Fruit fly (Drosophila melanogaster) whole organism, embryonic: ENCODE results near the gene side-III.

ENCODE experiments used
- CG11085 ChIP-seq: fragments of 200-800 bp; sonication (Bioruptor generic); IDR thresholded peaks from 2 replicates; pipeline ENCODE4 v1.3.6; 2022; ENCODE audit warnings: missing biosample characterization, missing genetic modification characterization
- CG12071 ChIP-seq: fragments of 200-800 bp; sonication (Bioruptor generic); optimal IDR thresholded peaks from 3 replicates; lab custom pipeline; 2018; ENCODE audit warnings: missing biosample characterization, mild to moderate bottlenecking, missing genetic modification characterization
- CG13296 ChIP-seq: fragments of 200-800 bp; sonication (Bioruptor generic); optimal IDR thresholded peaks from 3 replicates; lab custom pipeline; 2018; ENCODE audit warnings: missing biosample characterization, mild to moderate bottlenecking, missing genetic modification characterization
- CG16815 ChIP-seq: fragments of 200-800 bp; sonication (Bioruptor generic); optimal IDR thresholded peaks from 3 replicates; lab custom pipeline; 2017; ENCODE audit warnings: missing biosample characterization, mild to moderate bottlenecking, missing genetic modification characterization
- CG17612 ChIP-seq: fragments of 200-800 bp; sonication (Bioruptor generic); IDR thresholded peaks from 2 replicates; pipeline ENCODE4 v1.3.6; 2022; ENCODE audit warnings: missing biosample characterization, missing genetic modification characterization
- CG1792 ChIP-seq: fragments of 200-800 bp; sonication (Bioruptor generic); optimal IDR thresholded peaks from 2 replicates; lab custom pipeline; 2016; ENCODE audit warnings: missing biosample characterization, missing genetic modification characterization
- CG2116 ChIP-seq: fragments of 200-800 bp; sonication (Bioruptor generic); optimal IDR thresholded peaks from 3 replicates; lab custom pipeline; 2018; ENCODE audit warnings: missing biosample characterization, mild to moderate bottlenecking, missing genetic modification characterization
- CG2199 ChIP-seq: fragments of 200-800 bp; sonication (Bioruptor generic); IDR thresholded peaks from 3 replicates; pipeline ENCODE4 v1.3.6; 2022; ENCODE audit warnings: missing biosample characterization, missing genetic modification characterization
- CG2875 ChIP-seq: fragments of 200-800 bp; sonication (Bioruptor generic); optimal IDR thresholded peaks from 2 replicates; lab custom pipeline; 2017; ENCODE audit warnings: missing biosample characterization, mild to moderate bottlenecking, missing genetic modification characterization, missing genetic modification reagents
- CG31388 ChIP-seq: fragments of 200-800 bp; sonication (Bioruptor generic); optimal IDR thresholded peaks from 2 replicates; lab custom pipeline; 2016; ENCODE audit warnings: missing biosample characterization, missing genetic modification characterization
- CG31441 ChIP-seq: fragments of 200-800 bp; sonication (Bioruptor generic); IDR thresholded peaks from 2 replicates; pipeline ENCODE4 v1.3.6; 2022; ENCODE audit warnings: missing biosample characterization, missing genetic modification characterization
- CG4328 ChIP-seq: fragments of 200-800 bp; sonication (Bioruptor generic); optimal IDR thresholded peaks from 3 replicates; lab custom pipeline; 2017; ENCODE audit warnings: missing biosample characterization, missing genetic modification reagents, missing genetic modification characterization
- CG4707 ChIP-seq: fragments of 200-800 bp; sonication (Bioruptor generic); optimal IDR thresholded peaks from 2 replicates; lab custom pipeline; 2018; ENCODE audit warnings: missing biosample characterization, mild to moderate bottlenecking, missing genetic modification characterization, moderate library complexity
- CG6813 ChIP-seq: fragments of 200-800 bp; sonication (Bioruptor generic); optimal IDR thresholded peaks from 2 replicates; lab custom pipeline; 2017; ENCODE audit warnings: missing biosample characterization, missing genetic modification characterization, mild to moderate bottlenecking, moderate library complexity, missing genetic modification reagents
- CG7357 ChIP-seq: fragments of 200-800 bp; sonication (Bioruptor generic); IDR thresholded peaks from 3 replicates; pipeline ENCODE4 v1.3.6; 2022; ENCODE audit warnings: missing biosample characterization, missing genetic modification characterization
- CG8089 ChIP-seq: fragments of 200-800 bp; sonication (Bioruptor generic); optimal IDR thresholded peaks from 3 replicates; lab custom pipeline; 2016; ENCODE audit warnings: missing biosample characterization, missing genetic modification characterization
- CG8388 ChIP-seq: fragments of 200-800 bp; sonication (Bioruptor generic); optimal IDR thresholded peaks from 2 replicates; lab custom pipeline; 2019; ENCODE audit warnings: missing biosample characterization, mild to moderate bottlenecking, missing genetic modification characterization, moderate library complexity
- CoRest ChIP-seq: fragments of 200-800 bp; sonication (Bioruptor generic); optimal IDR thresholded peaks from 3 replicates; lab custom pipeline; 2018; ENCODE audit warnings: missing biosample characterization, mild to moderate bottlenecking, missing genetic modification characterization, moderate library complexity
- D19A ChIP-seq: fragments of 200-800 bp; optimal IDR thresholded peaks from 3 replicates; lab custom pipeline; 2019; ENCODE audit warnings: missing biosample characterization, mild to moderate bottlenecking, missing genetic modification characterization, moderate library complexity
- HHEX ChIP-seq: fragments of 200-800 bp; sonication (Bioruptor generic); optimal IDR thresholded peaks from 3 replicates; lab custom pipeline; 2017; ENCODE audit warnings: missing biosample characterization, mild to moderate bottlenecking, missing genetic modification characterization, missing genetic modification reagents
- Jarid2 ChIP-seq: fragments of 200-800 bp; sonication (Bioruptor generic); optimal IDR thresholded peaks from 3 replicates; lab custom pipeline; 2017; ENCODE audit warnings: mild to moderate bottlenecking, missing biosample characterization, missing genetic modification reagents, missing genetic modification characterization
- Max ChIP-seq: fragments of 200-800 bp; sonication (Bioruptor generic); optimal IDR thresholded peaks from 2 replicates; lab custom pipeline; 2016; ENCODE audit warnings: missing biosample characterization, mild to moderate bottlenecking, missing genetic modification characterization
- NfI ChIP-seq: fragments of 200-800 bp; sonication (Bioruptor generic); optimal IDR thresholded peaks from 3 replicates; lab custom pipeline; 2018; ENCODE audit warnings: missing biosample characterization, mild to moderate bottlenecking, missing genetic modification characterization, moderate library complexity
- Rfx ChIP-seq: fragments of 200-800 bp; sonication (Bioruptor generic); IDR thresholded peaks from 2 replicates; pipeline ENCODE4 v1.3.6; 2022; ENCODE audit warnings: missing biosample characterization, missing genetic modification characterization
- Side ChIP-seq: fragments of 200-800 bp; sonication (Bioruptor generic); optimal IDR thresholded peaks from 2 replicates; lab custom pipeline; 2016; ENCODE audit warnings: missing biosample characterization, missing genetic modification characterization
- Spps ChIP-seq: fragments of 200-800 bp; sonication (Bioruptor generic); optimal IDR thresholded peaks from 2 replicates; lab custom pipeline; 2018; ENCODE audit warnings: missing biosample characterization, mild to moderate bottlenecking, missing genetic modification characterization
- Sry-δ ChIP-seq: fragments of 200-800 bp; sonication (Bioruptor generic); optimal IDR thresholded peaks from 2 replicates; lab custom pipeline; 2016; ENCODE audit warnings: missing biosample characterization, missing genetic modification characterization
- Vsx1 ChIP-seq: fragments of 200-800 bp; sonication (Bioruptor generic); optimal IDR thresholded peaks from 2 replicates; lab custom pipeline; 2017; ENCODE audit warnings: missing biosample characterization, mild to moderate bottlenecking, missing genetic modification characterization, missing genetic modification reagents
- ara ChIP-seq: fragments of 200-800 bp; sonication (Bioruptor generic); IDR thresholded peaks from 2 replicates; pipeline ENCODE4 v1.3.6; 2022; ENCODE audit warnings: missing biosample characterization, missing genetic modification characterization
- bab2 ChIP-seq: fragments of 200-800 bp; sonication (Bioruptor generic); optimal IDR thresholded peaks from 2 replicates; lab custom pipeline; 2016; ENCODE audit warnings: missing biosample characterization, missing genetic modification characterization
- cas ChIP-seq: fragments of 200-800 bp; sonication (Bioruptor generic); IDR thresholded peaks from 2 replicates; pipeline ENCODE4 v1.3.6; 2022; ENCODE audit warnings: missing biosample characterization, missing genetic modification characterization
- cg ChIP-seq: fragments of 200-800 bp; sonication (Bioruptor generic); optimal IDR thresholded peaks from 3 replicates; lab custom pipeline; 2019; ENCODE audit warnings: missing biosample characterization, mild to moderate bottlenecking, missing genetic modification characterization, moderate library complexity
- corto ChIP-seq: fragments of 200-800 bp; sonication (Bioruptor generic); optimal IDR thresholded peaks from 2 replicates; lab custom pipeline; 2016; ENCODE audit warnings: missing biosample characterization, mild to moderate bottlenecking, missing genetic modification characterization, moderate library complexity
- croc ChIP-seq: fragments of 200-800 bp; sonication (Bioruptor generic); conservative IDR thresholded peaks from 3 replicates; pipeline ENCODE4 v1.3.6; 2022; ENCODE audit warnings: missing biosample characterization, missing genetic modification characterization
- dysf ChIP-seq: fragments of 200-800 bp; sonication (Bioruptor generic); IDR thresholded peaks from 3 replicates; pipeline ENCODE4 v1.3.6; 2022; ENCODE audit warnings: missing biosample characterization, missing genetic modification characterization
- exex ChIP-seq: fragments of 200-800 bp; sonication (Bioruptor generic); optimal IDR thresholded peaks from 4 replicates; lab custom pipeline; 2018; ENCODE audit warnings: missing biosample characterization, mild to moderate bottlenecking, missing genetic modification characterization, moderate library complexity
- grn ChIP-seq: fragments of 200-800 bp; sonication (Bioruptor generic); optimal IDR thresholded peaks from 3 replicates; lab custom pipeline; 2017; ENCODE audit warnings: missing biosample characterization, missing genetic modification characterization
- kay ChIP-seq: fragments of 200-800 bp; sonication (Bioruptor generic); optimal IDR thresholded peaks from 2 replicates; lab custom pipeline; 2016; ENCODE audit warnings: missing biosample characterization, missing genetic modification characterization
- luna ChIP-seq: fragments of 200-800 bp; sonication (Bioruptor generic); optimal IDR thresholded peaks from 2 replicates; lab custom pipeline; 2016; ENCODE audit warnings: missing biosample characterization, missing genetic modification characterization
- nerfin-2 ChIP-seq: fragments of 200-800 bp; sonication (Bioruptor generic); IDR thresholded peaks from 2 replicates; pipeline ENCODE4 v1.3.6; 2022; ENCODE audit warnings: missing biosample characterization, missing genetic modification characterization; ENCODE audit not compliant: partially characterized antibody
- onecut ChIP-seq: fragments of 200-800 bp; sonication (Bioruptor generic); IDR thresholded peaks from 2 replicates; pipeline ENCODE4 v1.3.6; 2022; ENCODE audit warnings: missing biosample characterization, missing genetic modification characterization
- slbo ChIP-seq: fragments of 200-800 bp; sonication (Bioruptor generic); IDR thresholded peaks from 2 replicates; pipeline ENCODE4 v1.3.6; 2022; ENCODE audit warnings: missing biosample characterization, missing genetic modification characterization
- stc ChIP-seq: fragments of 200-800 bp; sonication (Bioruptor generic); IDR thresholded peaks from 2 replicates; pipeline ENCODE4 v1.3.6; 2022; ENCODE audit warnings: missing biosample characterization, missing genetic modification characterization
- tap ChIP-seq: fragments of 200-800 bp; optimal IDR thresholded peaks from 3 replicates; lab custom pipeline; 2019; ENCODE audit warnings: missing biosample characterization, mild to moderate bottlenecking, missing genetic modification characterization, moderate library complexity
- tin ChIP-seq: fragments of 200-800 bp; sonication (Bioruptor generic); optimal IDR thresholded peaks from 3 replicates; lab custom pipeline; 2016; ENCODE audit warnings: missing biosample characterization, missing genetic modification characterization
- toy ChIP-seq: fragments of 200-800 bp; sonication (Bioruptor generic); IDR thresholded peaks from 2 replicates; pipeline ENCODE4 v1.3.6; 2022; ENCODE audit warnings: missing biosample characterization, missing genetic modification characterization
- trem ChIP-seq: fragments of 200-800 bp; optimal IDR thresholded peaks from 3 replicates; lab custom pipeline; 2019; ENCODE audit warnings: missing biosample characterization, mild to moderate bottlenecking, missing genetic modification characterization, moderate library complexity
- vnd ChIP-seq: fragments of 200-800 bp; sonication (Bioruptor generic); IDR thresholded peaks from 3 replicates; pipeline ENCODE4 v1.3.6; 2022; ENCODE audit warnings: missing biosample characterization, missing genetic modification characterization; ENCODE audit not compliant: partially characterized antibody
- wor ChIP-seq: fragments of 200-800 bp; sonication (Bioruptor generic); IDR thresholded peaks from 2 replicates; pipeline ENCODE4 v1.3.6; 2022; ENCODE audit warnings: missing biosample characterization, missing genetic modification characterization
- zfh2 ChIP-seq: fragments of 200-800 bp; sonication (Bioruptor generic); optimal IDR thresholded peaks from 2 replicates; lab custom pipeline; 2016; ENCODE audit warnings: missing biosample characterization, missing genetic modification characterization

Gene side-III

DNA sequence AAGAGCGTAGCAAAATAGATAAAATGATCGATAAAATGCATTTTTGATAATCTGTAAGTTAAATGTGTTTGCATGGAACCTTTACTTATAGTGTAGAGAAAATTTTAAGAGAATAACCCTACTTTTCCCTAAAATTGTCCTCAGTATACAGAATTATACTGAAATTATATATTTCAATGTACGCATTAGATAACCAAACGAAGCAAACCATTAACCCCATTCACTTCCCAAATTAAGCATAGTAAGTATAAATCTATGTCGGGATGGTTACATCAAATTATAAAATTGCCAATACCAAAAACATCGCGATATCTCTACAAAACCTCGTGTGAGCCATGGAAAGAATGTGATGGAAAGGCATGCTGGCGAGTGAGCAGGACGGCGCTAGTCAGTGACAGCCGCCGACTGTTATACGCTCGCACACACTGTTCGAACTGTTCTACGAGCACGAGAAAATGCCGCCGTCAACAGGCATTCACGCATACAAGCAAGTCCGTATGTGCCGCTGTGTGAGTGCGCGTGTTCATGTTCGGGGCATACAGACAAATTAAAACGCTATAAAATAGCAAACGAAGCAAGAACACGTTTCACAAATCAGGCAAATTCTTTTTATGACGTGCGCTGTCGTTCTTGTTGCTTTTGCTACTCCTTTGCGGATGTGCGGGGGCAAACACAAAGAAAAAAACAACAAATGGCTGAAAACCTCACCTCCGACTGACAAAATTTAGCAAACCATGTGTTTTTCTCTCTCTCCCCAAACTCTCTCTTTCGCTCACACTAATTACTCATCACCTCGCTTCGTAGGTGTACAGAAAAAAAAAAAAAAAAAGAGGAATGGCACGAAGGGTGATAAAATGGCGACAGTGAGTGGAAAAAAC, 48.0 kb upstream of the side-III start (continued):
- TF ChIP-seq luna (GFP tag; lab: Kevin White, UChicago) (no peak), CG12071 (GFP tag; lab: Kevin White, UChicago) (no peak), dysf (GFP tag; lab: Robert Waterston, UW) (no peak), grn (GFP tag; lab: Kevin White, UChicago) (no peak), cg (GFP tag; lab: Kevin White, UChicago) (peak; percentile 94), Vsx1 (no peak), NfI (no peak), trem (tag; lab: Kevin White, UChicago) (no peak), CG8388 (GFP tag; lab: Kevin White, UChicago) (no peak), HHEX (GFP tag; lab: Kevin White, UChicago) (no peak), croc (GFP tag; lab: Robert Waterston, UW) (no peak), Side (GFP tag; lab: Kevin White, UChicago) (no peak), CG16815 (GFP tag; lab: Kevin White, UChicago) (no peak), CG1792 (GFP tag; lab: Kevin White, UChicago) (no peak), CG4707 (GFP tag; lab: Kevin White, UChicago) (no peak), Rfx (peak; percentile 37; the same call in 1 of the 2 replicates), nerfin-2 (GFP tag; lab: Robert Waterston, UW) (no peak), CG2875 (GFP tag; lab: Kevin White, UChicago) (no peak), wor (GFP tag; lab: Robert Waterston, UW) (no peak), toy (GFP tag; lab: Robert Waterston, UW) (no peak), CG2116 (no peak), vnd (no peak), tap (tag; lab: Kevin White, UChicago) (no peak), CG13296 (GFP tag; lab: Kevin White, UChicago) (no peak), Sry-δ (GFP tag; lab: Kevin White, UChicago) (no peak), kay (GFP tag; lab: Kevin White, UChicago) (peak; percentile 39), cas (GFP tag; lab: Robert Waterston, UW) (no peak), Spps (tag; lab: Kevin White, UChicago) (no peak), stc (GFP tag; lab: Robert Waterston, UW) (no peak), zfh2 (no peak), Jarid2 (GFP tag; lab: Kevin White, UChicago) (no peak), CG2199 (GFP tag; lab: Robert Waterston, UW) (0 out of 3 replicates have a peak, but pooled peaks have one; percentile 58), Max (GFP tag; lab: Kevin White, UChicago) (peak; percentile 80), CG6813 (no peak), CG8089 (GFP tag; lab: Kevin White, UChicago) (no peak), bab2 (GFP tag; lab: Kevin White, UChicago) (no peak), D19A (tag; lab: Kevin White, UChicago) (no peak), tin (GFP tag; lab: Kevin White, UChicago) (no peak), CoRest (tag; lab: Kevin White, UChicago) (no peak), CG31441 (GFP tag; lab: Robert Waterston, UW) (no peak), CG7357 (no peak), CG4328 (GFP tag; lab: Kevin White, UChicago) (no peak), CG31388 (GFP tag; lab: Kevin White, UChicago) (no peak), ara (no peak), CG17612 (GFP tag; lab: Robert Waterston, UW) (no peak), CG11085 (GFP tag; lab: Robert Waterston, UW) (no peak), slbo (GFP tag; lab: Robert Waterston, UW) (peak; percentile 26; the same call in 1 of the 2 replicates), corto (no peak), onecut (GFP tag; lab: Robert Waterston, UW) (no peak), exex (tag; lab: Kevin White, UChicago) (peak; percentile 57)
